Fruit fly (Drosophila melanogaster) whole organism: ENCODE measurements around the gene CG15570.

Experiments
- CG8478 ChIP-seq: fragments of >200 bp; optimal IDR thresholded peaks from 2 replicates; lab custom pipeline; 2018; ENCODE audit warnings: inconsistent platforms
- Dll ChIP-seq: fragments of >200 bp; optimal IDR thresholded peaks from 2 replicates; lab custom pipeline; 2017
- EcR ChIP-seq, 2 experiments: fragments of >200 bp; optimal IDR thresholded peaks; 2 replicates each; lab custom pipeline; 2017; ENCODE audit warnings: missing biosample characterization in 2 of 2, missing genetic modification characterization in 2 of 2, missing genetic modification reagents in 2 of 2
- pan ChIP-seq: fragments of >200 bp; optimal IDR thresholded peaks from 2 replicates; lab custom pipeline; 2017
- psq ChIP-seq: fragments of >200 bp; optimal IDR thresholded peaks from 2 replicates; lab custom pipeline; 2017
- usp ChIP-seq: fragments of >200 bp; optimal IDR thresholded peaks from 2 replicates; lab custom pipeline; 2017; ENCODE audit warnings: missing biosample characterization, missing genetic modification characterization, mixed read lengths

Gene CG15570

dm6 chrX:4248077-4248476 lies 30.1 kb downstream of the CG15570 start, which contains the start of gene CG43135:
Gene CG43135, plus strand, starts transcription at chrX:4248377.
- TF ChIP-seq Dll (lab: Kevin White, UChicago) (no peak), usp (GFP tag; lab: Kevin White, UChicago) (no peak), psq (lab: Kevin White, UChicago) (no peak), pan (no peak), EcR (GFP tag; optimal IDR thresholded peaks at IDR 0.05; lab: Kevin White, UChicago) (no peak), CG8478 (no peak)

dm6 chrX:4252690-4253089 lies 34.7 kb downstream of the CG15570 start, which contains the start of gene CG15576:
Gene CG15576, minus strand, starts transcription at chrX:4252790.
- TF ChIP-seq usp (GFP tag; lab: Kevin White, UChicago) (no peak), EcR (GFP tag; optimal IDR thresholded peaks at IDR 0.05; lab: Kevin White, UChicago) (no peak), CG8478 (no peak), pan (no peak), psq (lab: Kevin White, UChicago) (no peak), Dll (lab: Kevin White, UChicago) (no peak)

- TF ChIP-seq EcR (GFP tag; optimal IDR thresholded peaks at IDR 0.05; lab: Kevin White, UChicago) (no peak), usp (GFP tag; lab: Kevin White, UChicago) (no peak), CG8478 (no peak), pan (no peak), Dll (lab: Kevin White, UChicago) (no peak), psq (lab: Kevin White, UChicago) (no peak)
Measured at dm6 chrX:4262661-4263060, 44.7 kb downstream of the CG15570 start.

dm6 chrX:4264319-4264718 lies 46.3 kb downstream of the CG15570 start:
- TF ChIP-seq CG8478 (no peak), pan (no peak), EcR (GFP tag; optimal IDR thresholded peaks at IDR 0.05; lab: Kevin White, UChicago) (no peak), psq (lab: Kevin White, UChicago) (no peak), Dll (lab: Kevin White, UChicago) (no peak), usp (GFP tag; lab: Kevin White, UChicago) (no peak)

- TF ChIP-seq pan, result no peak
- TF ChIP-seq Dll (lab: Kevin White, UChicago), result no peak
- TF ChIP-seq usp (GFP tag; lab: Kevin White, UChicago), result no peak
- TF ChIP-seq psq (lab: Kevin White, UChicago), result no peak
- no peak for TF ChIP-seq EcR (GFP tag; optimal IDR thresholded peaks at IDR 0.05; lab: Kevin White, UChicago)
- no peak for TF ChIP-seq CG8478
Measured at dm6 chrX:4265327-4265726, 47.4 kb downstream of the CG15570 start.

dm6 chrX:4265797-4266196 lies 47.8 kb downstream of the CG15570 start, which contains the start of gene CG12691:
Gene CG12691, plus strand, starts transcription at chrX:4266097.
- TF ChIP-seq Dll (lab: Kevin White, UChicago), result no peak
- no peak for TF ChIP-seq CG8478
- no peak for TF ChIP-seq usp (GFP tag; lab: Kevin White, UChicago)
- TF ChIP-seq pan, result no peak
- TF ChIP-seq EcR (GFP tag; optimal IDR thresholded peaks at IDR 0.05; lab: Kevin White, UChicago), result no peak

dm6 chrX:4268401-4268800 lies 50.4 kb downstream of the CG15570 start, which contains the start of gene CG15572:
Gene CG15572, plus strand, starts transcription at chrX:4268701.
- TF ChIP-seq usp (GFP tag; lab: Kevin White, UChicago) (no peak), psq (lab: Kevin White, UChicago) (no peak), EcR (GFP tag; optimal IDR thresholded peaks at IDR 0.05; lab: Kevin White, UChicago) (no peak), pan (no peak), Dll (lab: Kevin White, UChicago) (no peak), CG8478 (no peak)
